Worm (Caenorhabditis elegans): Measurements from ENCODE around the gene dsl-1.

Gene dsl-1

ce11 chrIV:1207980-1208379 is at the start of gene dsl-1:
TSS of gene dsl-1 (minus strand) at chrIV:1208080.
- TF ChIP-seq W03F9.2 (tag; optimal IDR thresholded peaks at IDR 0.05) (no peak), him-1 (tag; optimal IDR thresholded peaks at IDR 0.05) (no peak), dao-5 (tag; optimal IDR thresholded peaks at IDR 0.05) (no peak)

ce11 chrIV:1256723-1257122 is 48.8 kb upstream of the dsl-1 start, which contains the start of gene clec-168:
TSS of gene clec-168 (plus strand) at chrIV:1256969.
- TF ChIP-seq him-1 (tag; optimal IDR thresholded peaks at IDR 0.05) (no peak), dao-5 (tag; optimal IDR thresholded peaks at IDR 0.05) (no peak), W03F9.2 (tag; optimal IDR thresholded peaks at IDR 0.05) (no peak)

ce11 chrIV:1255632-1256031 is 47.8 kb upstream of the dsl-1 start, which contains the start of gene clec-167:
TSS of gene clec-167 (minus strand) at chrIV:1255732.
- TF ChIP-seq W03F9.2 (tag; optimal IDR thresholded peaks at IDR 0.05) = no peak
- no peak for TF ChIP-seq him-1 (tag; optimal IDR thresholded peaks at IDR 0.05)
- no peak for TF ChIP-seq dao-5 (tag; optimal IDR thresholded peaks at IDR 0.05)

ce11 chrIV:1251242-1251911 is 43.5 kb upstream of the dsl-1 start, which contains the start of the genes clec-166 and F38A1.6:
TSS of gene clec-166 (minus strand) at chrIV:1251342.
TSS of gene F38A1.6 (plus strand) at chrIV:1251861.
- TF ChIP-seq him-1 (tag; optimal IDR thresholded peaks at IDR 0.05) = no peak
- no peak for TF ChIP-seq dao-5 (tag; optimal IDR thresholded peaks at IDR 0.05)
- TF ChIP-seq W03F9.2 (tag; optimal IDR thresholded peaks at IDR 0.05) = no peak

ce11 chrIV:1246762-1247436 is 39.0 kb upstream of the dsl-1 start, which contains the start of the genes clec-165 and F38A1.11:
TSS of gene clec-165 (minus strand) at chrIV:1246886.
TSS of gene F38A1.11 (plus strand) at chrIV:1247386.
- TF ChIP-seq dao-5 (tag; optimal IDR thresholded peaks at IDR 0.05) = no peak

- TF ChIP-seq dao-5 (tag; optimal IDR thresholded peaks at IDR 0.05) (no peak), W03F9.2 (tag; optimal IDR thresholded peaks at IDR 0.05) (no peak), him-1 (tag; optimal IDR thresholded peaks at IDR 0.05) (no peak)
Measured at ce11 chrIV:1245244-1245643, 37.4 kb upstream of the dsl-1 start, which contains the start of gene F38A1.9. TSS of gene F38A1.9 (minus strand) at chrIV:1245344.

ce11 chrIV:1243295-1243694 is 35.4 kb upstream of the dsl-1 start, which contains the start of gene F38A1.15:
TSS of gene F38A1.15 (minus strand) at chrIV:1243395.
- TF ChIP-seq W03F9.2 (tag; optimal IDR thresholded peaks at IDR 0.05) = no peak
- TF ChIP-seq him-1 (tag; optimal IDR thresholded peaks at IDR 0.05) = no peak
- TF ChIP-seq dao-5 (tag; optimal IDR thresholded peaks at IDR 0.05) = no peak

- no peak for TF ChIP-seq dao-5 (tag; optimal IDR thresholded peaks at IDR 0.05)
- TF ChIP-seq him-1 (tag; optimal IDR thresholded peaks at IDR 0.05) = no peak
- no peak for TF ChIP-seq W03F9.2 (tag; optimal IDR thresholded peaks at IDR 0.05)
Measured at ce11 chrIV:1239686-1240085, 31.8 kb upstream of the dsl-1 start, which contains the start of gene F38A1.8. TSS of gene F38A1.8 (minus strand) at chrIV:1239852.

- TF ChIP-seq W03F9.2 (tag; optimal IDR thresholded peaks at IDR 0.05) (no peak), dao-5 (tag; optimal IDR thresholded peaks at IDR 0.05) (no peak), him-1 (tag; optimal IDR thresholded peaks at IDR 0.05) (no peak)
Measured at ce11 chrIV:1238147-1238546, 30.3 kb upstream of the dsl-1 start.

ce11 chrIV:1235785-1236184 is 27.9 kb upstream of the dsl-1 start:
- TF ChIP-seq W03F9.2 (tag; optimal IDR thresholded peaks at IDR 0.05) (no peak), him-1 (tag; optimal IDR thresholded peaks at IDR 0.05) (no peak)

- no peak for TF ChIP-seq him-1 (tag; optimal IDR thresholded peaks at IDR 0.05)
- no peak for TF ChIP-seq W03F9.2 (tag; optimal IDR thresholded peaks at IDR 0.05)
- no peak for TF ChIP-seq dao-5 (tag; optimal IDR thresholded peaks at IDR 0.05)
Measured at ce11 chrIV:1234780-1235179, 26.9 kb upstream of the dsl-1 start.

- no peak for TF ChIP-seq W03F9.2 (tag; optimal IDR thresholded peaks at IDR 0.05)
- TF ChIP-seq him-1 (tag; optimal IDR thresholded peaks at IDR 0.05) = no peak
- no peak for TF ChIP-seq dao-5 (tag; optimal IDR thresholded peaks at IDR 0.05)
Measured at ce11 chrIV:1232419-1233145, 24.7 kb upstream of the dsl-1 start.

ce11 chrIV:1231589-1231988 is 23.7 kb upstream of the dsl-1 start, which contains the start of gene W09G12.6:
TSS of gene W09G12.6 (plus strand) at chrIV:1231889.
- TF ChIP-seq W03F9.2 (tag; optimal IDR thresholded peaks at IDR 0.05) = no peak
- TF ChIP-seq him-1 (tag; optimal IDR thresholded peaks at IDR 0.05) = no peak
- TF ChIP-seq dao-5 (tag; optimal IDR thresholded peaks at IDR 0.05) = no peak
